Worm (Caenorhabditis elegans) whole organism, L2 larva: Measurements from ENCODE around the gene wago-10.

Experiments
- R02D3.7 ChIP-seq: fragments of 150-350 bp; optimal IDR thresholded peaks from 2 replicates; lab custom pipeline; 2014; ENCODE audit warnings: missing biosample characterization, missing genetic modification characterization
- Y55F3AM.14 ChIP-seq: fragments of 200-800 bp; sonication (Bioruptor generic); optimal IDR thresholded peaks from 2 replicates; lab custom pipeline; 2018; ENCODE audit warnings: mild to moderate bottlenecking, missing genetic modification characterization, missing compliant biosample characterization
- alr-1 ChIP-seq: fragments of 150-350 bp; optimal IDR thresholded peaks from 2 replicates; lab custom pipeline; 2014; ENCODE audit warnings: missing biosample characterization, missing genetic modification characterization
- ama-1 ChIP-seq: fragments of 150-350 bp; optimal IDR thresholded peaks from 2 replicates; lab custom pipeline; 2018; ENCODE audit warnings: inconsistent platforms
- blmp-1 ChIP-seq: sonication (generic microtip); optimal IDR thresholded peaks from 2 replicates; lab custom pipeline; 2017; ENCODE audit warnings: missing genetic modification characterization, mild to moderate bottlenecking, missing compliant biosample characterization, antibody characterized with exemption, moderate library complexity; ENCODE audit not compliant: insufficient read depth
- ceh-82 ChIP-seq: fragments of 150-350 bp; optimal IDR thresholded peaks from 2 replicates; lab custom pipeline; 2014; ENCODE audit warnings: missing biosample characterization, missing genetic modification characterization
- crh-2 ChIP-seq: sonication (generic microtip); optimal IDR thresholded peaks from 2 replicates; lab custom pipeline; 2017; ENCODE audit warnings: missing biosample characterization, missing genetic modification characterization
- dmd-4 ChIP-seq: sonication (generic microtip); optimal IDR thresholded peaks from 2 replicates; lab custom pipeline; 2017; ENCODE audit warnings: missing biosample characterization, missing genetic modification characterization
- egl-27 ChIP-seq: sonication (generic microtip); optimal IDR thresholded peaks from 3 replicates; lab custom pipeline; 2017; ENCODE audit warnings: missing biosample characterization, missing genetic modification reagents, missing genetic modification characterization
- fos-1 ChIP-seq: fragments of 150-350 bp; optimal IDR thresholded peaks from 2 replicates; lab custom pipeline; 2014; ENCODE audit warnings: missing biosample characterization, missing genetic modification characterization
- gmeb-1 ChIP-seq: fragments of 150-350 bp; optimal IDR thresholded peaks from 2 replicates; lab custom pipeline; 2014; ENCODE audit warnings: missing biosample characterization, missing genetic modification characterization
- lin-11 ChIP-seq: fragments of 150-350 bp; sonication (generic microtip); optimal IDR thresholded peaks from 2 replicates; lab custom pipeline; 2014; ENCODE audit warnings: missing biosample characterization, missing genetic modification characterization, inconsistent platforms, mixed read lengths
- lin-13 ChIP-seq: fragments of 150-350 bp; optimal IDR thresholded peaks from 2 replicates; lab custom pipeline; 2014; ENCODE audit warnings: missing biosample characterization, missing genetic modification reagents, missing genetic modification characterization
- lsy-2 ChIP-seq, 2 experiments: fragments of 150-350 bp in 1 of 2; sonication (generic microtip) in 1 of 2; optimal IDR thresholded peaks; 2 replicates each; lab custom pipeline; 2014 to 2017; ENCODE audit warnings: missing biosample characterization in 2 of 2, missing genetic modification characterization in 2 of 2
- mab-5 ChIP-seq: fragments of 150-350 bp; optimal IDR thresholded peaks from 2 replicates; lab custom pipeline; 2014; ENCODE audit warnings: missing biosample characterization, missing genetic modification characterization
- mbf-1 ChIP-seq: sonication (generic microtip); optimal IDR thresholded peaks from 2 replicates; lab custom pipeline; 2017; ENCODE audit warnings: missing biosample characterization, missing genetic modification characterization
- mdl-1 ChIP-seq, 2 experiments: fragments of 150-350 bp in 1 of 2; sonication (generic microtip) in 1 of 2; optimal IDR thresholded peaks; 2 replicates each; lab custom pipeline; 2017; ENCODE audit warnings: missing biosample characterization in 2 of 2, missing genetic modification characterization in 2 of 2
- nhr-10 ChIP-seq: sonication (generic microtip); optimal IDR thresholded peaks from 2 replicates; lab custom pipeline; 2017; ENCODE audit warnings: missing biosample characterization, missing genetic modification characterization
- nhr-11 ChIP-seq: fragments of 150-350 bp; optimal IDR thresholded peaks from 2 replicates; lab custom pipeline; 2014; ENCODE audit warnings: missing biosample characterization, missing genetic modification characterization
- nhr-12 ChIP-seq: fragments of 150-350 bp; optimal IDR thresholded peaks from 2 replicates; lab custom pipeline; 2014; ENCODE audit warnings: missing biosample characterization, missing genetic modification characterization
- nhr-129 ChIP-seq: fragments of 150-350 bp; optimal IDR thresholded peaks from 2 replicates; lab custom pipeline; 2014; ENCODE audit warnings: missing biosample characterization, missing genetic modification characterization
- nhr-21 ChIP-seq: fragments of 150-350 bp; optimal IDR thresholded peaks from 2 replicates; lab custom pipeline; 2014; ENCODE audit warnings: missing biosample characterization, missing genetic modification characterization
- nhr-23 ChIP-seq: fragments of 150-350 bp; optimal IDR thresholded peaks from 2 replicates; lab custom pipeline; 2014; ENCODE audit warnings: missing biosample characterization, missing genetic modification reagents, missing genetic modification characterization
- nhr-25 ChIP-seq: fragments of 150-350 bp; sonication (generic microtip); optimal IDR thresholded peaks from 3 replicates; lab custom pipeline; 2014; ENCODE audit warnings: missing biosample characterization, missing genetic modification characterization
- nhr-77 ChIP-seq: fragments of 150-350 bp; optimal IDR thresholded peaks from 2 replicates; lab custom pipeline; 2014; ENCODE audit warnings: missing biosample characterization, missing genetic modification characterization
- sem-4 ChIP-seq: fragments of 150-350 bp; optimal IDR thresholded peaks from 2 replicates; lab custom pipeline; 2014; ENCODE audit warnings: missing biosample characterization, missing genetic modification reagents, missing genetic modification characterization
- sma-3 ChIP-seq: sonication (generic microtip); optimal IDR thresholded peaks from 2 replicates; lab custom pipeline; 2016; ENCODE audit warnings: missing genetic modification reagents, missing genetic modification characterization, missing compliant biosample characterization
- sma-9 ChIP-seq, 2 experiments: fragments of 150-350 bp in 1 of 2; sonication (generic microtip) in 1 of 2; optimal IDR thresholded peaks; 2 replicates each; lab custom pipeline; 2014 to 2016; ENCODE audit warnings: missing genetic modification characterization in 2 of 2, mild to moderate bottlenecking in 1 of 2, missing biosample characterization in 1 of 2, missing compliant biosample characterization in 1 of 2, missing genetic modification reagents in 1 of 2, moderate library complexity in 1 of 2
- snpc-4 ChIP-seq: fragments of 150-350 bp; optimal IDR thresholded peaks from 2 replicates; lab custom pipeline; 2014; ENCODE audit warnings: missing biosample characterization, missing genetic modification characterization
- unc-39 ChIP-seq: fragments of 150-350 bp; optimal IDR thresholded peaks from 2 replicates; lab custom pipeline; 2014; ENCODE audit warnings: missing biosample characterization, missing genetic modification characterization
- unc-55 ChIP-seq: fragments of 150-350 bp; sonication (generic microtip); optimal IDR thresholded peaks from 3 replicates; lab custom pipeline; 2014; ENCODE audit warnings: missing biosample characterization, missing genetic modification reagents, missing genetic modification characterization
- unc-62 ChIP-seq: fragments of 150-350 bp; optimal IDR thresholded peaks from 2 replicates; lab custom pipeline; 2014; ENCODE audit warnings: missing biosample characterization, missing genetic modification reagents, missing genetic modification characterization
- zag-1 ChIP-seq: fragments of 150-350 bp; optimal IDR thresholded peaks from 2 replicates; lab custom pipeline; 2014; ENCODE audit warnings: missing biosample characterization, missing genetic modification characterization
- ztf-1 ChIP-seq: fragments of 200-800 bp; sonication (Bioruptor generic); conservative IDR thresholded peaks from 2 replicates; pipeline ENCODE4 v1.3.6; 2022; ENCODE audit warnings: missing genetic modification characterization, missing compliant biosample characterization

The wago-10 gene

DNA sequence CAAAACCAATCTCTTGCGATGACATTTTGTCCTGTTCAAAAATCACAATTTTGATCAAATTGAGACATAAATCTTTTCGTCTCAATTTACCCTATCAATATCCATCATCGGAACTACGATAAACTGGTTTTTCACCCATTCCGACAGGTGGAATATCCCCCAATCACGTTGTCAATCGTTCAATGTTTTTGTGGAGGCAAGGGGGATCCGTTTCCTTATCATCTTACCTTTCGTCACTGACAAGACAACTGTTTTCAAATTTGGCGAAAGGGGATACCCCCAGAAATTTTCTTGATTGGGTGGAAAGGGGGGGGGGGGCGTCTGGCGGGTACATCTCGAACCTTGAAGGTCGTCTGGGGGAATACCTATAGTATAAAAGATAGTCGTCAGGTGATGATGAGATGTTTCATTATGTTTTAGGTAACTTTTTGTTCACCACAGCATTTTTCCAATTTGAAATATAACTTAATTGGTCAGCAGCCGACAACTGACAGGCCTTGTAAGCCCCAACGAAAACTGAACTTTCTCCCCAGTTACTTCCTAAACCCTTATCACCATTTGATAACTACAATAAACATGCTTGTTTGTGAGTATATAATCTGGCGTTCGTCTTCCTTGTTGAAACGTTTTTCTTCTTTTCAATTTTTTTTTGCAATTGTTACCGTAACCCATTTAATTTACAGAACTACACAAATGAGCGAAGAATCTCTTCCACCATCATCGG is 38.2 kb downstream of the wago-10 start, which contains the start of gene ZK6.8:
ZK6.8 (plus strand) TSS at position 682 of the 724 bp plus-strand sequence.
- no peak for TF ChIP-seq sem-4 (tag; lab: Kevin White, UChicago)
- no peak for TF ChIP-seq R02D3.7
- peak; percentile 77 for TF ChIP-seq egl-27
- no peak for TF ChIP-seq unc-55 (GFP tag; lab: Kevin White, UChicago)
- TF ChIP-seq gmeb-1 (tag; lab: Kevin White, UChicago) = peak; percentile 54
- TF ChIP-seq fos-1 (tag; lab: Kevin White, UChicago) = peak; percentile 22
- peak; percentile 20 for TF ChIP-seq snpc-4 (tag; lab: Kevin White, UChicago)
- TF ChIP-seq nhr-129 = peak; percentile 22
- TF ChIP-seq nhr-25 (tag; lab: Kevin White, UChicago) = peak; percentile 92
- peak; percentile 26 for TF ChIP-seq mab-5 (tag; lab: Kevin White, UChicago)
- TF ChIP-seq mdl-1 (tag; optimal IDR thresholded peaks at IDR 0.05; lab: Kevin White, UChicago) = peak; percentile 26 to 57
- peak; percentile 99 for TF ChIP-seq sma-9 (GFP tag; optimal IDR thresholded peaks at IDR 0.05; lab: Kevin White, UChicago)
- no peak for TF ChIP-seq sma-9 (tag; optimal IDR thresholded peaks at IDR 0.05; lab: Kevin White, UChicago)
- TF ChIP-seq Y55F3AM.14 = peak; percentile 32
- peak; percentile 96 for TF ChIP-seq nhr-21 (tag; lab: Kevin White, UChicago)
- TF ChIP-seq alr-1 (tag; lab: Kevin White, UChicago) = no peak
- TF ChIP-seq blmp-1 (tag; lab: Kevin White, UChicago) = peak; percentile 83
- peak; percentile 84 for TF ChIP-seq sma-3 (GFP tag; lab: Kevin White, UChicago)
- TF ChIP-seq lsy-2 (tag; optimal IDR thresholded peaks at IDR 0.05; lab: Kevin White, UChicago) = no peak

DNA sequence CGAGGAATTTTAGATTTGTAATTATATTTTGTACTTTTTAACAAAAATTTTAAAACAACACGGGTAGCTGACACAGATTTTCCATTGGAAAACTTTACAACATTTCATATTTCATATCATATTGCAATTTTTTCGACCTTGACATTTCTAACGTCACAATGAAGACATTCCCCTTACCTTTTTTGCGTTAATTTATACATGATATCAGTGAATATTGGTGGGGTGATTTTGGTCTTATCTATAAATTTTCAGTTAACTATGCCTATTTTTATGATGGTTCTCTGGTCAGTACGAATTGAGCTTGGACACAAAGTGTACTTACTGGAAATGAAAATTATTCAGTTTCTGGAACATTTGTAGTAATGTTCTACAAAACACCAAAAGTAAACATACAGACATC is 41.3 kb downstream of the wago-10 start:
- TF ChIP-seq crh-2 (tag; lab: Kevin White, UChicago) (peak; percentile 36), fos-1 (tag; lab: Kevin White, UChicago) (peak; percentile 52), unc-39 (tag; lab: Kevin White, UChicago) (no peak)

DNA sequence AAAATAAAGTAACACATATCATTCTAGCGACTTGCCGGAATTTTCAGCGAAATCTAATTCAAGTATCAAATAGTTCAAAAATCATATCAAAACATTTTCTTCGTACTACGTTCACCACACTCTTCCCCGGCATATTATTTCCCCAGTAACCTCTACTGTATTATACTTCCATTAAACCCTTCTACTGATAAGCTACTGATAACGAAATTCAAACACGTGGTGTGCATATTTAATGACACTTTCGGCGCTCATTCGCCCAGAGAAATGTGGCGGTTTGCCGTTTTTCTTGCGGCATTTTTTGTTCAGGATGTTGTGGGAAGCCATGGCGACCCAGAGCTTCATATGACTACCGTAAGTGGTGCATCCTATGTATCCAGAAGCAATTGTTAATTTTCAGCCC is 42.3 kb downstream of the wago-10 start, which contains the start of gene lipl-5:
lipl-5 (plus strand) TSS at position 259 of the 400 bp plus-strand sequence.
- peak; percentile 8 for TF ChIP-seq gmeb-1 (tag; lab: Kevin White, UChicago)
- no peak for TF ChIP-seq ceh-82
- peak; percentile 52 for TF ChIP-seq fos-1 (tag; lab: Kevin White, UChicago)
- peak; percentile 50 for TF ChIP-seq crh-2 (tag; lab: Kevin White, UChicago)
- TF ChIP-seq nhr-11 (tag; lab: Kevin White, UChicago) = no peak
- TF ChIP-seq sma-9 (GFP tag; optimal IDR thresholded peaks at IDR 0.05; lab: Kevin White, UChicago) = peak; percentile 52
- TF ChIP-seq sma-9 (tag; optimal IDR thresholded peaks at IDR 0.05; lab: Kevin White, UChicago) = no peak

DNA sequence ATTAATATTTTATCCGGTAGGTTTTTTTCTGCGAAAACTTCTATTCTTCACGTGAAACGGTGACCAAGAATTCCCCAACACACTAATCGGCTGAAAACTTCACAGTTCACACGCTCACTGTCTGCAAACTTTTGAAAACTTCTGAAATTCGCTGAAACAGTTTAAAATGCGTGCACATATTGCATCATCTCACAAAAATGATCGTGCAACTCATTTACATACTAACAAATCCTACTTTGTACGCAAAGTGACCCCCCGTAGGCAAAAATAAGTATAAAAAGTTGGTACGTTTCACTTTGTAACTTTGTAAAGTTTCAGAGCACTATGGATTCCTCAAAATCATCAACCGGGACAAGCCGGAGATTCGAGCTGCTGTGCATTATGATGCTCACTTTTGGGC is 45.2 kb downstream of the wago-10 start, which contains the start of gene ZK6.6:
ZK6.6 (plus strand) TSS at position 301 of the 400 bp plus-strand sequence.
- TF ChIP-seq nhr-21 (tag; lab: Kevin White, UChicago) = no peak
- no peak for TF ChIP-seq R02D3.7
- no peak for TF ChIP-seq nhr-25 (tag; lab: Kevin White, UChicago)
- no peak for TF ChIP-seq dmd-4 (tag; lab: Kevin White, UChicago)
- TF ChIP-seq lin-11 (tag; lab: Kevin White, UChicago) = no peak
- no peak for TF ChIP-seq zag-1 (tag; lab: Kevin White, UChicago)
- TF ChIP-seq ceh-82 = no peak
- no peak for TF ChIP-seq nhr-12 (tag; lab: Kevin White, UChicago)
- TF ChIP-seq mdl-1 (tag; optimal IDR thresholded peaks at IDR 0.05; lab: Kevin White, UChicago) = no peak
- TF ChIP-seq ama-1 (lab: Kevin White, UChicago) = no peak
- no peak for TF ChIP-seq nhr-10 (tag; lab: Kevin White, UChicago)
- no peak for TF ChIP-seq nhr-77 (tag; lab: Kevin White, UChicago)
- TF ChIP-seq unc-62 (GFP tag; lab: Kevin White, UChicago) = no peak

DNA sequence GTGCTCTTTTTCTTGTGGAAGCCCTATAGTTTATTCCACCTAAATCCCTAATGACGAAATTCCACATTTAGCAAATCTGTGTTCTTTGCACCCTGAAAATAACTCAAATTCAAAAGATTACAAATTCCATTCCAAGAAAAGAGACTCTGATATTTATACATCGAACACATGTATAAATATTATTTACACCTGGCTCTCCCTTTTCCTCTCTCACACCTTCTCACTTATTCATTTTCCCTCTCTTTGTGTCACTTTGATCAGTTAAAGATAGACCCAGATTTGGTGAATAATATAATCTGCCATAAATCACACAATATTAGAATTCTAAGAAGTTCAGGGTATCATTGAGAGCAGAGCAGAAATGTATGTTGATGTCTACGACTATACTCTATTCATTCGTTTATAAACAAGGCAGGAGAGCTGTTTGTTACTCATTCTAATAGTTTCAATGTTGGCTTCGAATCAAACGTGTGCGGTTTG is 49.0 kb downstream of the wago-10 start, which contains the start of gene nhr-254:
nhr-254 (plus strand) TSS at position 430 of the 480 bp plus-strand sequence.
- TF ChIP-seq mbf-1 (tag; lab: Kevin White, UChicago) (no peak), unc-62 (GFP tag; lab: Kevin White, UChicago) (no peak), lin-13 (no peak), nhr-23 (tag; lab: Kevin White, UChicago) (no peak), ztf-1 (no peak), sma-3 (GFP tag; lab: Kevin White, UChicago) (no peak), egl-27 (no peak)
- TF ChIP-seq, all 48 proteins: peak for 0
